Worm (Caenorhabditis elegans) whole organism, L1 larva: ENCODE measurements around the gene lips-10.

Experiments
- ama-1 ChIP-seq: fragments of 150-350 bp; optimal IDR thresholded peaks from 2 replicates; lab custom pipeline; 2014
- ceh-82 ChIP-seq, 3 experiments: fragments of 150-350 bp in 1 of 3; sonication (generic microtip) in 2 of 3; optimal IDR thresholded peaks; 2 replicates each; lab custom pipeline; 2014 to 2017; ENCODE audit warnings: missing biosample characterization in 3 of 3, missing genetic modification characterization in 3 of 3
- efl-1 ChIP-seq, 4 experiments: fragments of 150-350 bp; optimal IDR thresholded peaks in 3 of 4; peaks in 1 of 4; 1 replicate in 1 of 4; 2 replicates in 3 of 4; lab custom pipeline; 2014; ENCODE audit warnings: missing biosample characterization in 2 of 4, missing genetic modification characterization in 2 of 4, missing genetic modification reagents in 2 of 4
- fkh-10 ChIP-seq: sonication (generic microtip); optimal IDR thresholded peaks from 2 replicates; lab custom pipeline; 2017; ENCODE audit warnings: missing biosample characterization, missing genetic modification reagents, missing genetic modification characterization
- pax-3 ChIP-seq: fragments of 200-800 bp; sonication (Bioruptor generic); optimal IDR thresholded peaks from 2 replicates; lab custom pipeline; 2018; ENCODE audit warnings: mild to moderate bottlenecking, missing genetic modification characterization, moderate library complexity, missing compliant biosample characterization
- snpc-4 ChIP-seq: fragments of 150-350 bp; optimal IDR thresholded peaks from 2 replicates; lab custom pipeline; 2014; ENCODE audit warnings: missing biosample characterization, missing genetic modification characterization
- tbx-2 ChIP-seq: sonication (generic microtip); optimal IDR thresholded peaks from 2 replicates; lab custom pipeline; 2016; ENCODE audit warnings: missing genetic modification characterization, missing compliant biosample characterization

ce11 chrII:8420775-8421388, 18.1 kb upstream of the lips-10 start:
- TF ChIP-seq snpc-4 = no peak
- TF ChIP-seq ama-1 = no peak
- no peak for TF ChIP-seq tbx-2 (tag; lab: Kevin White, UChicago)
- no peak for TF ChIP-seq ceh-82 (tag; optimal IDR thresholded peaks at IDR 0.05; lab: Kevin White, UChicago)
- TF ChIP-seq efl-1 (optimal IDR thresholded peaks at IDR 0.05; lab: Kevin White, UChicago) = no peak
- no peak for TF ChIP-seq efl-1 (GFP tag; optimal IDR thresholded peaks at IDR 0.05 in 1 of 2; lab: Kevin White, UChicago)
- no peak for TF ChIP-seq pax-3
- no peak for TF ChIP-seq fkh-10
